Fruit fly (Drosophila melanogaster) whole organism, embryonic: ENCODE measurements around the gene asun.

ENCODE experiments used
- Abd-B ChIP-seq: fragments of 200-800 bp; sonication (Bioruptor generic); optimal IDR thresholded peaks from 2 replicates; lab custom pipeline; 2018; ENCODE audit warnings: missing biosample characterization, mild to moderate bottlenecking, missing genetic modification characterization, moderate library complexity
- Atf3 ChIP-seq: fragments of 200-800 bp; sonication (Bioruptor generic); optimal IDR thresholded peaks from 3 replicates; lab custom pipeline; 2016; ENCODE audit warnings: missing biosample characterization, missing genetic modification characterization
- CG10267 ChIP-seq: fragments of 200-800 bp; sonication (Bioruptor generic); optimal IDR thresholded peaks from 2 replicates; lab custom pipeline; 2018; ENCODE audit warnings: missing biosample characterization, mild to moderate bottlenecking, missing genetic modification characterization, moderate library complexity
- CG10366 ChIP-seq: fragments of 200-800 bp; sonication (Bioruptor generic); IDR thresholded peaks from 2 replicates; pipeline ENCODE4 v1.3.6; 2022; ENCODE audit warnings: missing biosample characterization, missing genetic modification characterization
- CG12071 ChIP-seq: fragments of 200-800 bp; sonication (Bioruptor generic); optimal IDR thresholded peaks from 3 replicates; lab custom pipeline; 2018; ENCODE audit warnings: missing biosample characterization, mild to moderate bottlenecking, missing genetic modification characterization
- CG12236 ChIP-seq: fragments of 200-800 bp; sonication (Bioruptor generic); optimal IDR thresholded peaks from 2 replicates; lab custom pipeline; 2016; ENCODE audit warnings: missing biosample characterization, missing genetic modification characterization
- CG13775 ChIP-seq: fragments of 200-800 bp; sonication (Bioruptor generic); optimal IDR thresholded peaks from 3 replicates; lab custom pipeline; 2017; ENCODE audit warnings: missing biosample characterization, mild to moderate bottlenecking, missing genetic modification characterization
- CG13894 ChIP-seq: fragments of 200-800 bp; sonication (Bioruptor generic); optimal IDR thresholded peaks from 3 replicates; lab custom pipeline; 2018; ENCODE audit warnings: missing biosample characterization, mild to moderate bottlenecking, missing genetic modification characterization, moderate library complexity
- CG14441 ChIP-seq: fragments of 200-800 bp; sonication (Bioruptor generic); IDR thresholded peaks from 2 replicates; pipeline ENCODE4 v1.3.6; 2022; ENCODE audit warnings: missing biosample characterization, missing genetic modification characterization
- CG15514 ChIP-seq: fragments of 200-800 bp; sonication (Bioruptor generic); optimal IDR thresholded peaks from 3 replicates; lab custom pipeline; 2017; ENCODE audit warnings: missing biosample characterization, missing genetic modification characterization, mild to moderate bottlenecking, moderate library complexity, missing genetic modification reagents
- CG18262 ChIP-seq: fragments of 200-800 bp; optimal IDR thresholded peaks from 3 replicates; lab custom pipeline; 2019; ENCODE audit warnings: missing biosample characterization, mild to moderate bottlenecking, missing genetic modification characterization, moderate library complexity
- CG2120 ChIP-seq: fragments of 200-800 bp; sonication (Bioruptor generic); optimal IDR thresholded peaks from 3 replicates; lab custom pipeline; 2016; ENCODE audit warnings: missing biosample characterization, missing genetic modification characterization
- CG3281 ChIP-seq: fragments of 200-800 bp; sonication (Bioruptor generic); optimal IDR thresholded peaks from 3 replicates; lab custom pipeline; 2017; ENCODE audit warnings: missing biosample characterization, mild to moderate bottlenecking, missing genetic modification characterization
- CG6654 ChIP-seq: fragments of 200-800 bp; sonication (Bioruptor generic); optimal IDR thresholded peaks from 2 replicates; lab custom pipeline; 2017; ENCODE audit warnings: missing biosample characterization, mild to moderate bottlenecking, missing genetic modification characterization
- CG7928 ChIP-seq: fragments of 200-800 bp; sonication (Bioruptor generic); optimal IDR thresholded peaks from 2 replicates; lab custom pipeline; 2017; ENCODE audit warnings: missing biosample characterization, mild to moderate bottlenecking, missing genetic modification characterization
- CG8089 ChIP-seq: fragments of 200-800 bp; sonication (Bioruptor generic); optimal IDR thresholded peaks from 3 replicates; lab custom pipeline; 2016; ENCODE audit warnings: missing biosample characterization, missing genetic modification characterization
- CHES-1-like ChIP-seq: fragments of 200-800 bp; sonication (Bioruptor generic); optimal IDR thresholded peaks from 2 replicates; lab custom pipeline; 2016; ENCODE audit warnings: missing biosample characterization, missing genetic modification characterization
- Camta ChIP-seq: fragments of 200-800 bp; sonication (Bioruptor generic); optimal IDR thresholded peaks from 2 replicates; lab custom pipeline; 2016; ENCODE audit warnings: missing biosample characterization, missing genetic modification characterization
- Dip2 ChIP-seq: fragments of 200-800 bp; sonication (Bioruptor generic); IDR thresholded peaks from 2 replicates; pipeline ENCODE4 v1.3.6; 2022; ENCODE audit warnings: missing biosample characterization, missing genetic modification characterization
- Ets97D ChIP-seq: fragments of 200-800 bp; sonication (Bioruptor generic); optimal IDR thresholded peaks from 3 replicates; lab custom pipeline; 2016; ENCODE audit warnings: missing biosample characterization, missing genetic modification characterization
- Hand ChIP-seq: fragments of 200-800 bp; sonication (Bioruptor generic); optimal IDR thresholded peaks from 2 replicates; lab custom pipeline; 2017; ENCODE audit warnings: mild to moderate bottlenecking, missing biosample characterization, missing genetic modification reagents, missing genetic modification characterization
- Hey ChIP-seq: fragments of 200-800 bp; sonication (Bioruptor generic); optimal IDR thresholded peaks from 3 replicates; lab custom pipeline; 2018; ENCODE audit warnings: missing biosample characterization, mild to moderate bottlenecking, missing genetic modification characterization
- Hsf ChIP-seq: fragments of 200-800 bp; sonication (Bioruptor generic); optimal IDR thresholded peaks from 3 replicates; lab custom pipeline; 2016; ENCODE audit warnings: missing biosample characterization, missing genetic modification characterization
- Oli ChIP-seq: fragments of 200-800 bp; sonication (Bioruptor generic); optimal IDR thresholded peaks from 2 replicates; lab custom pipeline; 2018; ENCODE audit warnings: missing biosample characterization, mild to moderate bottlenecking, missing genetic modification characterization, moderate library complexity
- Sox100B ChIP-seq: fragments of 200-800 bp; sonication (Bioruptor generic); optimal IDR thresholded peaks from 3 replicates; lab custom pipeline; 2018; ENCODE audit warnings: missing biosample characterization, mild to moderate bottlenecking, missing genetic modification characterization
- Stat92E ChIP-seq, 3 experiments: fragments of >200 bp in 2 of 3; fragments of 200-800 bp in 1 of 3; sonication (Bioruptor generic) in 1 of 3; optimal IDR thresholded peaks; 2 replicates each; lab custom pipeline; 2017 to 2019; ENCODE audit warnings: missing biosample characterization in 3 of 3, missing genetic modification characterization in 3 of 3, mild to moderate bottlenecking in 1 of 3, moderate library complexity in 1 of 3
- Vsx1 ChIP-seq: fragments of 200-800 bp; sonication (Bioruptor generic); optimal IDR thresholded peaks from 2 replicates; lab custom pipeline; 2017; ENCODE audit warnings: missing biosample characterization, mild to moderate bottlenecking, missing genetic modification characterization, missing genetic modification reagents
- Xbp1 ChIP-seq: fragments of 200-800 bp; sonication (Bioruptor generic); optimal IDR thresholded peaks from 3 replicates; lab custom pipeline; 2016; ENCODE audit warnings: missing biosample characterization, mild to moderate bottlenecking, missing genetic modification characterization
- bsh ChIP-seq, 2 experiments: fragments of 200-800 bp; sonication (Bioruptor generic); optimal IDR thresholded peaks; 2 replicates each; lab custom pipeline; 2017 to 2018; ENCODE audit warnings: mild to moderate bottlenecking in 2 of 2, missing biosample characterization in 2 of 2, missing genetic modification characterization in 2 of 2, moderate library complexity in 1 of 2
- caup ChIP-seq: fragments of 200-800 bp; sonication (Bioruptor generic); optimal IDR thresholded peaks from 3 replicates; lab custom pipeline; 2017; ENCODE audit warnings: missing biosample characterization, mild to moderate bottlenecking, missing genetic modification characterization, moderate library complexity; ENCODE audit not compliant: severe bottlenecking
- cg ChIP-seq: fragments of 200-800 bp; sonication (Bioruptor generic); optimal IDR thresholded peaks from 3 replicates; lab custom pipeline; 2019; ENCODE audit warnings: missing biosample characterization, mild to moderate bottlenecking, missing genetic modification characterization, moderate library complexity
- ems ChIP-seq: fragments of 200-800 bp; sonication (Bioruptor generic); optimal IDR thresholded peaks from 3 replicates; lab custom pipeline; 2016; ENCODE audit warnings: missing biosample characterization, missing genetic modification characterization
- fd96Cb ChIP-seq: fragments of 200-800 bp; sonication (Bioruptor generic); optimal IDR thresholded peaks from 2 replicates; lab custom pipeline; 2018; ENCODE audit warnings: missing biosample characterization, mild to moderate bottlenecking, missing genetic modification characterization, moderate library complexity
- gcm2 ChIP-seq: fragments of 200-800 bp; sonication (Bioruptor generic); optimal IDR thresholded peaks from 2 replicates; lab custom pipeline; 2016; ENCODE audit warnings: missing biosample characterization, missing genetic modification characterization
- gem ChIP-seq: fragments of 200-800 bp; sonication (Bioruptor generic); optimal IDR thresholded peaks from 2 replicates; lab custom pipeline; 2019; ENCODE audit warnings: missing biosample characterization, mild to moderate bottlenecking, missing genetic modification characterization, moderate library complexity
- gsb-n ChIP-seq: fragments of 200-800 bp; sonication (Bioruptor generic); optimal IDR thresholded peaks from 3 replicates; lab custom pipeline; 2018; ENCODE audit warnings: missing biosample characterization, mild to moderate bottlenecking, missing genetic modification characterization
- inv ChIP-seq: fragments of 200-800 bp; sonication (Bioruptor generic); IDR thresholded peaks from 2 replicates; pipeline ENCODE4 v1.3.6; 2022; ENCODE audit warnings: missing biosample characterization, missing genetic modification characterization; ENCODE audit not compliant: partially characterized antibody
- kni ChIP-seq: fragments of 200-800 bp; sonication (Bioruptor generic); optimal IDR thresholded peaks from 3 replicates; lab custom pipeline; 2017; ENCODE audit warnings: mild to moderate bottlenecking, missing biosample characterization, missing genetic modification reagents, missing genetic modification characterization
- lbe ChIP-seq: fragments of 200-800 bp; sonication (Bioruptor generic); optimal IDR thresholded peaks from 2 replicates; lab custom pipeline; 2016; ENCODE audit warnings: missing biosample characterization, mild to moderate bottlenecking, missing genetic modification characterization
- maf-S ChIP-seq: fragments of 200-800 bp; sonication (Bioruptor generic); optimal IDR thresholded peaks from 2 replicates; lab custom pipeline; 2016; ENCODE audit warnings: missing biosample characterization, missing genetic modification characterization
- phol ChIP-seq: fragments of 200-800 bp; sonication (Bioruptor generic); optimal IDR thresholded peaks from 3 replicates; lab custom pipeline; 2018; ENCODE audit warnings: missing biosample characterization, mild to moderate bottlenecking, missing genetic modification characterization, moderate library complexity
- repo ChIP-seq: fragments of 200-800 bp; sonication (Bioruptor generic); optimal IDR thresholded peaks from 2 replicates; lab custom pipeline; 2016; ENCODE audit warnings: missing biosample characterization, missing genetic modification characterization
- rib ChIP-seq: fragments of 200-800 bp; sonication (Bioruptor generic); IDR thresholded peaks from 2 replicates; pipeline ENCODE4 v1.3.6; 2022; ENCODE audit warnings: missing biosample characterization, missing genetic modification characterization
- shn ChIP-seq: fragments of 200-800 bp; sonication (Bioruptor generic); optimal IDR thresholded peaks from 3 replicates; lab custom pipeline; 2016; ENCODE audit warnings: missing biosample characterization, missing genetic modification characterization
- tio ChIP-seq: fragments of 200-800 bp; sonication (Bioruptor generic); optimal IDR thresholded peaks from 2 replicates; lab custom pipeline; 2017; ENCODE audit warnings: missing biosample characterization, missing genetic modification characterization, inconsistent platforms
- toy ChIP-seq: fragments of 200-800 bp; sonication (Bioruptor generic); IDR thresholded peaks from 2 replicates; pipeline ENCODE4 v1.3.6; 2022; ENCODE audit warnings: missing biosample characterization, missing genetic modification characterization
- trh ChIP-seq: fragments of 200-800 bp; sonication (Bioruptor generic); optimal IDR thresholded peaks from 2 replicates; lab custom pipeline; 2016; ENCODE audit warnings: missing biosample characterization, missing genetic modification characterization
- zfh2 ChIP-seq: fragments of 200-800 bp; sonication (Bioruptor generic); optimal IDR thresholded peaks from 2 replicates; lab custom pipeline; 2016; ENCODE audit warnings: missing biosample characterization, missing genetic modification characterization

Gene asun

DNA sequence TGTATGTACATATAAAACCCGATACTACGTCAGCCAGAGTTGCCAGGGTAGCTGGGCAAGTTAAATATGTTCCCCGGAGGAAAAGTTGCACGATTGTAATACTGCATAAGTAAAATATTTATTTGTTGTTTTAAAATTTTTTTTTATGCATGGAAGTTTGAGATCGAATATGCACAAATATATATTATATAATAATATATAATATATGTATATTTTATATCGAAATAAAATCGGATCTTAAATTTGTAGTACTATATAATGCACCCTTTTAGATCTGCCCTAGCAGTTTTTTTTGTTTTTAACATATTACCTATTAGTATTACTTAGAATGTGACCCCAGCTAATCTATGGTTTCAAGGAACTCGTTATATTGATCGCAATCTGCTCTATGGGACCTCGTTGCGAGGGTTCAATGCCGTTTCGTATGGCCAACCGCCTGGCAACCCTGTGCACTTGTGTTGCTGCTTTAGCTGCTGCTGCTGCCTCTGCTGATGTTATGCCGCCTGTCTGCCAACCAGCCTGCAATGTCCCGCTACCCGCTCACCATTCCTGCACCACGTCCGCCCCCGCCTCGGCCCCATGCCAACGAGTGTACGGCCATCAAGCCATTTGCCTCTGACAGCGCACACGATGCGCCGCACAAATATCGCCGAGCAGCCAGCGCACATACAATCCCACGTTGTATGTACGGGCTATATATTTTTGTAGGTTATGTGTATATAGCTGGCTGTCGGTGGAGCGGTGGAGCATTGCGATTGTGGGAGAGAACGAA is 27.9 kb upstream of the asun start (continued):
- TF ChIP-seq CG12071 (GFP tag; lab: Kevin White, UChicago): peak; percentile 18
- peak; percentile 66 for TF ChIP-seq cg (GFP tag; lab: Kevin White, UChicago)
- peak; percentile 37 for TF ChIP-seq Camta (GFP tag; lab: Kevin White, UChicago)
- peak; percentile 97 for TF ChIP-seq gem
- TF ChIP-seq ems: peak; percentile 33
- peak; percentile 97 for TF ChIP-seq Oli
- peak; percentile 31 for TF ChIP-seq gcm2 (GFP tag; lab: Kevin White, UChicago)
- no peak for TF ChIP-seq repo
- TF ChIP-seq Ets97D: no peak
- TF ChIP-seq CG18262 (tag; lab: Kevin White, UChicago): peak; percentile 97
- peak; percentile 90 for TF ChIP-seq kni (GFP tag; lab: Kevin White, UChicago)
- TF ChIP-seq Xbp1 (GFP tag; lab: Kevin White, UChicago): peak; percentile 80
- peak; percentile 19 for TF ChIP-seq lbe
- TF ChIP-seq CG8089 (GFP tag; lab: Kevin White, UChicago): peak; percentile 38
- TF ChIP-seq maf-S: no peak
- peak; percentile 95 for TF ChIP-seq CG3281 (GFP tag; lab: Kevin White, UChicago)
- peak; percentile 47 for TF ChIP-seq CG15514 (GFP tag; lab: Kevin White, UChicago)
- TF ChIP-seq inv (GFP tag; lab: Robert Waterston, UW): no peak
- peak; percentile 97 for TF ChIP-seq CG13775 (GFP tag; lab: Kevin White, UChicago)
- TF ChIP-seq Atf3: peak; percentile 61
- TF ChIP-seq trh: peak; percentile 48
- TF ChIP-seq shn (GFP tag; lab: Kevin White, UChicago): peak; percentile 53
- no peak for TF ChIP-seq rib
- peak; percentile 41 for TF ChIP-seq CG7928 (GFP tag; lab: Kevin White, UChicago)
- peak; percentile 81 for TF ChIP-seq CG6654 (GFP tag; lab: Kevin White, UChicago)
- no peak for TF ChIP-seq CG14441 (GFP tag; lab: Robert Waterston, UW)
- TF ChIP-seq zfh2: peak; percentile 82
- no peak for TF ChIP-seq Dip2 (GFP tag; lab: Robert Waterston, UW)
- TF ChIP-seq CG12236 (GFP tag; lab: Kevin White, UChicago): peak; percentile 15
- TF ChIP-seq CG10366: no peak
- TF ChIP-seq Hand (GFP tag; lab: Kevin White, UChicago): peak; percentile 94
- peak; percentile 68 for TF ChIP-seq CG2120 (GFP tag; lab: Kevin White, UChicago)
- TF ChIP-seq phol (tag; lab: Kevin White, UChicago): peak; percentile 95
- TF ChIP-seq Hey: peak; percentile 43
- TF ChIP-seq CHES-1-like (GFP tag; lab: Kevin White, UChicago): peak; percentile 31
- TF ChIP-seq gsb-n (tag; lab: Kevin White, UChicago): peak; percentile 84
- peak; percentile 87 for TF ChIP-seq Abd-B
- TF ChIP-seq fd96Cb (tag; lab: Kevin White, UChicago): peak; percentile 87
- peak; percentile 87 for TF ChIP-seq Vsx1
- peak in 1 of 3 experiments; percentile 65 for TF ChIP-seq Stat92E (GFP tag; optimal IDR thresholded peaks at IDR 0.05; lab: Kevin White, UChicago)
- TF ChIP-seq tio (GFP tag; lab: Kevin White, UChicago): peak; percentile 83
- peak; percentile 90 for TF ChIP-seq caup
- peak; percentile 98 for TF ChIP-seq Sox100B (GFP tag; lab: Kevin White, UChicago)
- peak; percentile 59 for TF ChIP-seq Hsf (GFP tag; lab: Kevin White, UChicago)
- TF ChIP-seq CG10267 (tag; lab: Kevin White, UChicago): peak; percentile 90
- no peak for TF ChIP-seq CG13894 (tag; lab: Kevin White, UChicago)
- no peak for TF ChIP-seq toy
- peak; percentile 84 to 88 for TF ChIP-seq bsh (GFP tag; optimal IDR thresholded peaks at IDR 0.05; lab: Kevin White, UChicago)
